Worm (Caenorhabditis elegans): ENCODE data around the gene rps-9.

DNA sequence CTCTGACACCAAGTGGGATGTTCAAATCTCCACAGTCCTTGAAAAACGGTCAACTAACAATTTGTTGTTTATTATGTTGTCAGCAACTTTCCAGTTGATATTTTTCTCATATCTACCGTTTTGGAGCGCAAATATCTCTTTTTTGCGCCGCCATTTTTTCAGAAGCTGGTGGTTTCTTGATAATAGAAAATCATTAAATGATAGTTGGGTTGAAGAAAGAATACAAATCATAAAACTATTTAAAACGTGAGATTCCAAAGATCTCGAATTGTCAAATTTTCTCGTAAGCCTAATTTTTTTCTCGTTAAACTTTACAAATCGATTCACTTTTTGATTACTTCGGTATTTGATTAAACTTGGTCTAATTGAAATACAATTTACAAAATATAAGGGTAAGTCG is 33.7 kb downstream of the rps-9 start, which contains the start of gene rpl-42:
- no peak for TF ChIP-seq mdl-1 (tag; optimal IDR thresholded peaks at IDR 0.05)
- TF ChIP-seq elt-1 (tag; optimal IDR thresholded peaks at IDR 0.05), result no peak
- no peak for TF ChIP-seq snpc-4 (tag; optimal IDR thresholded peaks at IDR 0.05)
- no peak for TF ChIP-seq nhr-237 (tag; optimal IDR thresholded peaks at IDR 0.05)
- no peak for TF ChIP-seq nhr-77 (tag; optimal IDR thresholded peaks at IDR 0.05)
- no peak for TF ChIP-seq nhr-11 (tag; optimal IDR thresholded peaks at IDR 0.05)
- TF ChIP-seq lsy-2 (tag; optimal IDR thresholded peaks at IDR 0.05), result no peak
- TF ChIP-seq blmp-1 (tag; optimal IDR thresholded peaks at IDR 0.05; ENCODE audit: insufficient read depth), result no peak
- no peak for TF ChIP-seq mab-5 (tag; optimal IDR thresholded peaks at IDR 0.05)
- no peak for TF ChIP-seq unc-62 (GFP tag; optimal IDR thresholded peaks at IDR 0.05)

All from whole organism, L2 larva.